Worm (Caenorhabditis elegans): ENCODE results near the gene clc-28.

The clc-28 gene

DNA sequence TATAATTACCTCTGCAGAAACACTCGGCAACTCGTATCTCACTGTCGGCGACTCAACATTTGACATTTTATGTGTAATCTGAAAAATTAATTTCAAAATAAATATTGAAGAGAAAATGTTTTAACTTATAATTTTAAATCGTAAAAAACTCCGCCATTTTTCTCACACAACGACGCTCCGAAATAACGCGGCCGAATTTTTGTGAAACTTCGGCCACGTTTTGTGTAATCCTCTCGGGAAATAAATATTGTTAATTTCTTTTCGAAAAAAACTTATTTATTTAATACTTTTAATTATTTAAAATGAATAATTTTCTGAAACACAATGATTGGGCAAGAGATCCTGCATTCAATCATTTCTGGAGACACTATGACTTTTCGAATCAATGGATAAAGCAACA is 31.9 kb downstream of the clc-28 start, which contains the start of the genes F10E9.7 and F10E9.5:
Gene F10E9.7, minus strand, starts transcription at position 86 of the 400 bp plus-strand sequence.
Gene F10E9.5, plus strand, starts transcription at position 237 of the 400 bp plus-strand sequence.
- TF ChIP-seq fkh-10 (GFP tag; optimal IDR thresholded peaks at IDR 0.05) (peak; percentile 60), jun-1 (tag; optimal IDR thresholded peaks at IDR 0.05) (no peak), nhr-77 (tag; optimal IDR thresholded peaks at IDR 0.05) (peak; percentile 57), mes-2 (tag; optimal IDR thresholded peaks at IDR 0.05; ENCODE audit: poor library complexity, severe bottlenecking) (peak; percentile 100), daf-8 (GFP tag; IDR thresholded peaks at IDR 0.05) (no peak), mdt-29 (GFP tag; IDR thresholded peaks at IDR 0.05) (0 out of 2 replicates have a peak, but pooled peaks have one; percentile 45), lin-15B (tag; optimal IDR thresholded peaks at IDR 0.05) (peak; percentile 45), nhr-25 (tag; optimal IDR thresholded peaks at IDR 0.05; ENCODE audit: borderline replicate concordance, insufficient read depth) (no peak), ama-1 (optimal IDR thresholded peaks at IDR 0.05) (no peak), lin-29 (GFP tag; IDR thresholded peaks at IDR 0.05) (no peak), snpc-4 (tag; optimal IDR thresholded peaks at IDR 0.05) (no peak), sdz-12 (GFP tag; optimal IDR thresholded peaks at IDR 0.05) (peak; percentile 68), R02D3.7 (tag; optimal IDR thresholded peaks at IDR 0.05) (no peak), F37D6.2 (tag; optimal IDR thresholded peaks at IDR 0.05) (peak; percentile 64), nhr-48 (tag; optimal IDR thresholded peaks at IDR 0.05) (peak; percentile 24), hmg-1.1 (GFP tag; IDR thresholded peaks at IDR 0.05) (peak; percentile 54; the same call in 1 of the 2 replicates), zag-1 (tag; optimal IDR thresholded peaks at IDR 0.05) (no peak), daf-16 (GFP tag; optimal IDR thresholded peaks at IDR 0.05) (peak in 1 of 2 experiments; percentile 27), daf-16 (tag; optimal IDR thresholded peaks at IDR 0.05) (peak; percentile 56), egl-43 (GFP tag; IDR thresholded peaks at IDR 0.05) (no peak), Y75B8A.6 (GFP tag; IDR thresholded peaks at IDR 0.05) (no peak), lin-1 (GFP tag; IDR thresholded peaks at IDR 0.05) (peak; percentile 71; the same call in 1 of the 2 replicates), ztf-11 (tag; optimal IDR thresholded peaks at IDR 0.05) (no peak), ceh-82 (tag; optimal IDR thresholded peaks at IDR 0.05) (no peak), unc-130 (GFP tag; optimal IDR thresholded peaks at IDR 0.05) (peak; percentile 96), dmd-9 (GFP tag; IDR thresholded peaks at IDR 0.05) (peak; percentile 96), nhr-11 (tag; optimal IDR thresholded peaks at IDR 0.05) (no peak), lsy-2 (tag; optimal IDR thresholded peaks at IDR 0.05) (peak in 1 of 2 experiments; percentile 96), unc-39 (tag; optimal IDR thresholded peaks at IDR 0.05) (no peak), nhr-237 (tag; optimal IDR thresholded peaks at IDR 0.05) (no peak), lir-3 (tag; optimal IDR thresholded peaks at IDR 0.05) (no peak), rbr-2 (tag; optimal IDR thresholded peaks at IDR 0.05) (peak; percentile 76), gei-8 (GFP tag; optimal IDR thresholded peaks at IDR 0.05) (no peak), spr-3 (GFP tag; optimal IDR thresholded peaks at IDR 0.05) (no peak), lin-39 (tag; optimal IDR thresholded peaks at IDR 0.05) (no peak), dmd-6 (GFP tag; IDR thresholded peaks at IDR 0.05) (peak; percentile 83), Y105C5A.15 (GFP tag; IDR thresholded peaks at IDR 0.05) (no peak), pqm-1 (tag; optimal IDR thresholded peaks at IDR 0.05) (peak; percentile 25), nhr-111 (GFP tag; optimal IDR thresholded peaks at IDR 0.05) (no peak), Y48G9A.11 (GFP tag; IDR thresholded peaks at IDR 0.05) (peak; percentile 99), nhr-76 (tag; optimal IDR thresholded peaks at IDR 0.05) (no peak), zip-11 (GFP tag; IDR thresholded peaks at IDR 0.05) (no peak), ctbp-1 (GFP tag; IDR thresholded peaks at IDR 0.05) (no peak), saeg-2 (GFP tag; IDR thresholded peaks at IDR 0.05) (no peak), tra-1 (GFP tag; IDR thresholded peaks at IDR 0.05) (no peak; the same call in 1 of the 2 replicates), vab-7 (GFP tag; IDR thresholded peaks at IDR 0.05) (0 out of 2 replicates have a peak, but pooled peaks have one; percentile 56), ceh-20 (GFP tag; IDR thresholded peaks at IDR 0.05) (0 out of 2 replicates have a peak, but pooled peaks have one; percentile 28), nhr-102 (tag; optimal IDR thresholded peaks at IDR 0.05) (peak; percentile 54), egl-27 (tag; optimal IDR thresholded peaks at IDR 0.05) (no peak), mxl-2 (GFP tag; conservative IDR thresholded peaks at IDR 0.05) (no peak), spr-1 (tag; optimal IDR thresholded peaks at IDR 0.05) (peak; percentile 32), Y5F2A.4 (GFP tag; optimal IDR thresholded peaks at IDR 0.05) (no peak)

Measured in whole organism, L4 larva.